Fruit fly (Drosophila melanogaster) whole organism, prepupa: Measurements from ENCODE around the gene Eip75B.

Source experiments
- Hr38 ChIP-seq: sonication (Bioruptor generic); optimal IDR thresholded peaks from 2 replicates; lab custom pipeline; 2016; ENCODE audit warnings: missing biosample characterization, missing genetic modification characterization
- Lpt ChIP-seq: fragments of 200-800 bp; sonication (Bioruptor generic); optimal IDR thresholded peaks from 3 replicates; lab custom pipeline; 2016; ENCODE audit warnings: missing biosample characterization, missing genetic modification characterization
- acj6 ChIP-seq: fragments of 200-800 bp; sonication (Bioruptor generic); optimal IDR thresholded peaks from 3 replicates; lab custom pipeline; 2016; ENCODE audit warnings: missing biosample characterization, missing genetic modification characterization

DNA sequence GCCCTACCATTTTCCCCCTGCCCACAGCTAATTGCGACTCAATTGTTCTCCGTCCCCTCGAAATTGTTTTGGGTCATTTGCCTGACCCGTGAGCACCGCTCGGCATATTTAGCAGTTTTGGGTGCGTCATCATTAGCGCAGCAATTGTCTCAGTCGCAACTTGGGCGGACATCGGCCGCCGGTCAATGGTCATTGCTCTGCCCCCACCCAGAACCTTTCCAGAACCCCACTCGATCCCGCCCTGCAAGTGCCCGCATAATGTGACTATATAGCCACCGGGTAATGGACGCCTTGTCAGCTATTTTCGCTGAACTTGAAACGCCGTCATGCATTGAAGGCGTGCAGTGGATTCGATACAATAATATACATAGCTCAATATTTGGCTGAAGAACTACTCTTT is 131.4 kb downstream of the Eip75B start:
- TF ChIP-seq Hr38, result no peak
- TF ChIP-seq acj6 (GFP tag; lab: Kevin White, UChicago), result no peak
- no peak for TF ChIP-seq Lpt (GFP tag; lab: Kevin White, UChicago)
